Worm (Caenorhabditis elegans) whole organism, L2 larva: ENCODE measurements around the gene srh-207.

Experiments used
- blmp-1 ChIP-seq: sonication (generic microtip); optimal IDR thresholded peaks from 2 replicates; lab custom pipeline; 2017; ENCODE audit warnings: missing genetic modification characterization, mild to moderate bottlenecking, missing compliant biosample characterization, antibody characterized with exemption, moderate library complexity; ENCODE audit not compliant: insufficient read depth
- fos-1 ChIP-seq: fragments of 150-350 bp; optimal IDR thresholded peaks from 2 replicates; lab custom pipeline; 2014; ENCODE audit warnings: missing biosample characterization, missing genetic modification characterization
- lin-13 ChIP-seq: fragments of 150-350 bp; optimal IDR thresholded peaks from 2 replicates; lab custom pipeline; 2014; ENCODE audit warnings: missing biosample characterization, missing genetic modification reagents, missing genetic modification characterization
- lin-39 ChIP-seq: fragments of 150-350 bp; optimal IDR thresholded peaks from 2 replicates; lab custom pipeline; 2014; ENCODE audit warnings: missing biosample characterization, missing genetic modification reagents, missing genetic modification characterization
- mdl-1 ChIP-seq, 2 experiments: fragments of 150-350 bp in 1 of 2; sonication (generic microtip) in 1 of 2; optimal IDR thresholded peaks; 2 replicates each; lab custom pipeline; 2017; ENCODE audit warnings: missing biosample characterization in 2 of 2, missing genetic modification characterization in 2 of 2
- nhr-237 ChIP-seq: fragments of 150-350 bp; optimal IDR thresholded peaks from 2 replicates; lab custom pipeline; 2014; ENCODE audit warnings: missing biosample characterization, missing genetic modification characterization
- ztf-11 ChIP-seq: sonication (generic microtip); optimal IDR thresholded peaks from 2 replicates; lab custom pipeline; 2017; ENCODE audit warnings: missing biosample characterization, missing genetic modification characterization
- ztf-4 ChIP-seq: fragments of 150-350 bp; optimal IDR thresholded peaks from 2 replicates; lab custom pipeline; 2014; ENCODE audit warnings: missing biosample characterization, missing genetic modification characterization

DNA sequence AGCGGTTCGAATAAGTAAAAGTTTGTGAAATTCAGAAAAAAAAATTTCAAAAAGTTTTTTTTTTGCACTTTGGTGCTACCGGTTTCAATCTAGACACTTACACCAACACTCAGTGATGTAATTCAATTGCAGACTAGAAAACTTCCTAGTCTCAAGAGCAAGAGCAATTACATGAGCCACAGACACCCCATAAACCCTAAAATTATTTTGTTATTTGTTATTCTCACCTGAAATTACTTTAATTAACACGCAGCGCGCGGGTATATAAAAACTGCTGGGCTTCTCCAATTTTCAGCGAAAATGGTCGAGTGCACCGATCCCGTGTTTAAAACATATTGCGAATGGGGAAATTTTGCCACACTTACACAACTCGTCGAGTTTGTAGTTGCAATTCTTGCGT lies 16.2 kb upstream of the srh-207 start, which contains the start of gene srw-83:
- TF ChIP-seq lin-13 (no peak), ztf-4 (tag; lab: Kevin White, UChicago) (no peak), fos-1 (tag; lab: Kevin White, UChicago) (no peak), ztf-11 (tag; lab: Kevin White, UChicago) (no peak), lin-39 (tag; lab: Kevin White, UChicago) (no peak), nhr-237 (tag; lab: Kevin White, UChicago) (no peak), mdl-1 (tag; optimal IDR thresholded peaks at IDR 0.05; lab: Kevin White, UChicago) (no peak), blmp-1 (tag; lab: Kevin White, UChicago) (no peak)
